Fruit fly (Drosophila melanogaster) whole organism, embryonic: Measurements from ENCODE around the gene CG43760.

Experiments
- Adf1 ChIP-seq: fragments of 200-800 bp; sonication (Bioruptor generic); IDR thresholded peaks from 2 replicates; pipeline ENCODE4 v1.3.6; 2022; ENCODE audit warnings: missing biosample characterization, missing genetic modification characterization
- CG10654 ChIP-seq: fragments of 200-800 bp; sonication (Bioruptor generic); optimal IDR thresholded peaks from 2 replicates; lab custom pipeline; 2016; ENCODE audit warnings: missing biosample characterization, missing genetic modification characterization
- CG11504 ChIP-seq: fragments of 200-800 bp; sonication (Bioruptor generic); optimal IDR thresholded peaks from 3 replicates; lab custom pipeline; 2019; ENCODE audit warnings: missing biosample characterization, mild to moderate bottlenecking, missing genetic modification characterization, moderate library complexity
- CG11696 ChIP-seq: fragments of 200-800 bp; sonication (Bioruptor generic); IDR thresholded peaks from 2 replicates; pipeline ENCODE4 v1.3.6; 2022; ENCODE audit warnings: missing biosample characterization, missing genetic modification characterization
- CG13123 ChIP-seq: fragments of 200-800 bp; sonication (Bioruptor generic); optimal IDR thresholded peaks from 2 replicates; lab custom pipeline; 2016; ENCODE audit warnings: missing biosample characterization, missing genetic modification characterization
- CG13894 ChIP-seq: fragments of 200-800 bp; sonication (Bioruptor generic); optimal IDR thresholded peaks from 3 replicates; lab custom pipeline; 2018; ENCODE audit warnings: missing biosample characterization, mild to moderate bottlenecking, missing genetic modification characterization, moderate library complexity
- CG14965 ChIP-seq: fragments of 200-800 bp; sonication (Bioruptor generic); optimal IDR thresholded peaks from 2 replicates; lab custom pipeline; 2016; ENCODE audit warnings: missing biosample characterization, missing genetic modification characterization, borderline replicate concordance
- CG15073 ChIP-seq: fragments of 200-800 bp; sonication (Bioruptor generic); optimal IDR thresholded peaks from 2 replicates; lab custom pipeline; 2016; ENCODE audit warnings: missing biosample characterization, missing genetic modification characterization
- CG17186 ChIP-seq: fragments of 200-800 bp; sonication (Bioruptor generic); optimal IDR thresholded peaks from 3 replicates; lab custom pipeline; 2017; ENCODE audit warnings: missing biosample characterization, missing genetic modification reagents, missing genetic modification characterization
- CG34376 ChIP-seq: fragments of 200-800 bp; sonication (Bioruptor generic); optimal IDR thresholded peaks from 2 replicates; lab custom pipeline; 2018; ENCODE audit warnings: missing biosample characterization, mild to moderate bottlenecking, missing genetic modification characterization
- CG4730 ChIP-seq: fragments of 200-800 bp; sonication (Bioruptor generic); IDR thresholded peaks from 2 replicates; pipeline ENCODE4 v1.3.6; 2022; ENCODE audit warnings: missing biosample characterization, missing genetic modification characterization
- CG8359 ChIP-seq: fragments of 200-800 bp; sonication (Bioruptor generic); optimal IDR thresholded peaks from 2 replicates; lab custom pipeline; 2017; ENCODE audit warnings: missing biosample characterization, mild to moderate bottlenecking, missing genetic modification characterization, borderline replicate concordance
- CG9609 ChIP-seq: fragments of 200-800 bp; sonication (Bioruptor generic); optimal IDR thresholded peaks from 3 replicates; lab custom pipeline; 2016; ENCODE audit warnings: missing biosample characterization, missing genetic modification characterization
- Dbx ChIP-seq: fragments of 200-800 bp; sonication (Bioruptor generic); IDR thresholded peaks from 3 replicates; pipeline ENCODE4 v1.3.6; 2022; ENCODE audit warnings: missing biosample characterization, missing genetic modification characterization
- Dek ChIP-seq: fragments of 200-800 bp; sonication (Bioruptor generic); optimal IDR thresholded peaks from 3 replicates; lab custom pipeline; 2019; ENCODE audit warnings: missing biosample characterization, mild to moderate bottlenecking, missing genetic modification characterization, moderate library complexity
- Dp ChIP-seq: fragments of 200-800 bp; sonication (Bioruptor generic); optimal IDR thresholded peaks from 2 replicates; lab custom pipeline; 2018; ENCODE audit warnings: missing biosample characterization, mild to moderate bottlenecking, missing genetic modification characterization, moderate library complexity
- Dref ChIP-seq: fragments of 200-800 bp; sonication (Bioruptor generic); IDR thresholded peaks from 2 replicates; pipeline ENCODE4 v1.3.6; 2022; ENCODE audit warnings: missing biosample characterization, missing genetic modification characterization
- E2f1 ChIP-seq: fragments of 200-800 bp; sonication (Bioruptor generic); IDR thresholded peaks from 2 replicates; pipeline ENCODE4 v1.3.6; 2022; ENCODE audit warnings: missing biosample characterization, missing genetic modification characterization
- Ets97D ChIP-seq: fragments of 200-800 bp; sonication (Bioruptor generic); optimal IDR thresholded peaks from 3 replicates; lab custom pipeline; 2016; ENCODE audit warnings: missing biosample characterization, missing genetic modification characterization
- H15 ChIP-seq: fragments of 200-800 bp; sonication (Bioruptor generic); IDR thresholded peaks from 3 replicates; pipeline ENCODE4 v1.3.6; 2022; ENCODE audit warnings: missing biosample characterization, missing genetic modification characterization
- Lpt ChIP-seq: fragments of >200 bp; optimal IDR thresholded peaks from 2 replicates; lab custom pipeline; 2018; ENCODE audit warnings: missing biosample characterization, missing genetic modification characterization
- Mad ChIP-seq: fragments of 200-800 bp; sonication (Bioruptor generic); optimal IDR thresholded peaks from 2 replicates; lab custom pipeline; 2016; ENCODE audit warnings: missing biosample characterization, missing genetic modification characterization
- Nf-YB ChIP-seq: fragments of 200-800 bp; sonication (Bioruptor generic); optimal IDR thresholded peaks from 3 replicates; lab custom pipeline; 2019; ENCODE audit warnings: missing biosample characterization, mild to moderate bottlenecking, missing genetic modification characterization, moderate library complexity
- Taf1 ChIP-seq: fragments of 200-800 bp; sonication (Bioruptor generic); IDR thresholded peaks from 2 replicates; pipeline ENCODE4 v1.3.6; 2022; ENCODE audit warnings: missing biosample characterization, missing genetic modification characterization
- ap ChIP-seq: fragments of 200-800 bp; sonication (Bioruptor generic); IDR thresholded peaks from 2 replicates; pipeline ENCODE4 v1.3.6; 2022; ENCODE audit warnings: missing biosample characterization, missing genetic modification characterization
- ase ChIP-seq: fragments of 200-800 bp; sonication (Bioruptor generic); IDR thresholded peaks from 3 replicates; pipeline ENCODE4 v1.3.6; 2022; ENCODE audit warnings: missing biosample characterization, missing genetic modification characterization
- ci ChIP-seq: fragments of 200-800 bp; sonication (Bioruptor generic); IDR thresholded peaks from 3 replicates; pipeline ENCODE4 v1.3.6; 2022; ENCODE audit warnings: missing biosample characterization, missing genetic modification characterization
- dm ChIP-seq: fragments of 200-800 bp; sonication (Bioruptor generic); optimal IDR thresholded peaks from 3 replicates; lab custom pipeline; 2016; ENCODE audit warnings: missing biosample characterization, missing genetic modification characterization
- ems ChIP-seq: fragments of 200-800 bp; sonication (Bioruptor generic); optimal IDR thresholded peaks from 3 replicates; lab custom pipeline; 2016; ENCODE audit warnings: missing biosample characterization, missing genetic modification characterization
- gfzf ChIP-seq: fragments of 200-800 bp; sonication (Bioruptor generic); optimal IDR thresholded peaks from 2 replicates; lab custom pipeline; 2016; ENCODE audit warnings: missing biosample characterization, mild to moderate bottlenecking, missing genetic modification characterization, moderate library complexity
- hbn ChIP-seq: fragments of 200-800 bp; sonication (Bioruptor generic); IDR thresholded peaks from 2 replicates; pipeline ENCODE4 v1.3.6; 2022; ENCODE audit warnings: missing biosample characterization, missing genetic modification characterization; ENCODE audit not compliant: partially characterized antibody
- ind ChIP-seq: fragments of 200-800 bp; sonication (Bioruptor generic); optimal IDR thresholded peaks from 3 replicates; lab custom pipeline; 2016; ENCODE audit warnings: missing biosample characterization, missing genetic modification characterization
- jumu ChIP-seq: fragments of 200-800 bp; sonication (Bioruptor generic); optimal IDR thresholded peaks from 3 replicates; lab custom pipeline; 2016; ENCODE audit warnings: missing biosample characterization, missing genetic modification characterization
- nom ChIP-seq: fragments of 200-800 bp; sonication (Bioruptor generic); optimal IDR thresholded peaks from 2 replicates; lab custom pipeline; 2017; ENCODE audit warnings: missing biosample characterization, missing genetic modification characterization, mild to moderate bottlenecking, moderate library complexity, missing genetic modification reagents
- oc ChIP-seq: fragments of 200-800 bp; sonication (Bioruptor generic); optimal IDR thresholded peaks from 2 replicates; lab custom pipeline; 2018; ENCODE audit warnings: missing biosample characterization, mild to moderate bottlenecking, missing genetic modification characterization, moderate library complexity
- otp ChIP-seq: fragments of 200-800 bp; sonication (Bioruptor generic); IDR thresholded peaks from 3 replicates; pipeline ENCODE4, ENCODE4 v1.3.6; 2022; ENCODE audit warnings: missing biosample characterization, missing genetic modification characterization
- pnt ChIP-seq: fragments of 200-800 bp; sonication (Bioruptor generic); optimal IDR thresholded peaks from 3 replicates; lab custom pipeline; 2016; ENCODE audit warnings: missing biosample characterization, missing genetic modification characterization
- psq ChIP-seq: fragments of 200-800 bp; sonication (Bioruptor generic); optimal IDR thresholded peaks from 2 replicates; lab custom pipeline; 2017; ENCODE audit warnings: missing biosample characterization, missing genetic modification characterization
- sqz ChIP-seq: fragments of 200-800 bp; sonication (Bioruptor generic); optimal IDR thresholded peaks from 3 replicates; lab custom pipeline; 2018; ENCODE audit warnings: missing biosample characterization, mild to moderate bottlenecking, missing genetic modification characterization
- tna ChIP-seq: fragments of 200-800 bp; sonication (Bioruptor generic); IDR thresholded peaks from 2 replicates; pipeline ENCODE4 v1.3.6; 2022; ENCODE audit warnings: missing biosample characterization, missing genetic modification characterization; ENCODE audit not compliant: partially characterized antibody
- vnd ChIP-seq: fragments of 200-800 bp; sonication (Bioruptor generic); IDR thresholded peaks from 3 replicates; pipeline ENCODE4 v1.3.6; 2022; ENCODE audit warnings: missing biosample characterization, missing genetic modification characterization; ENCODE audit not compliant: partially characterized antibody
- zen ChIP-seq: fragments of 200-800 bp; sonication (Bioruptor generic); optimal IDR thresholded peaks from 3 replicates; lab custom pipeline; 2018; ENCODE audit warnings: missing biosample characterization, mild to moderate bottlenecking, missing genetic modification characterization, moderate library complexity
- zf30C ChIP-seq: fragments of 200-800 bp; sonication (Bioruptor generic); optimal IDR thresholded peaks from 3 replicates; lab custom pipeline; 2018; ENCODE audit warnings: missing biosample characterization, mild to moderate bottlenecking, missing genetic modification characterization

The CG43760 gene

dm6 chr2L:15770978-15771377, 5.7 kb downstream of the CG43760 start, which contains the start of gene Ku80 (continued):
- TF ChIP-seq E2f1 (no peak), CG14965 (GFP tag; lab: Kevin White, UChicago) (no peak), nom (no peak), ind (GFP tag; lab: Kevin White, UChicago) (no peak), CG13123 (GFP tag; lab: Kevin White, UChicago) (no peak), Lpt (GFP tag; lab: Kevin White, UChicago) (no peak), Dek (tag; lab: Kevin White, UChicago) (no peak), Dbx (no peak), CG13894 (tag; lab: Kevin White, UChicago) (no peak), Taf1 (no peak), Dp (peak; percentile 72), tna (GFP tag; lab: Robert Waterston, UW) (no peak; the same call in 1 of the 2 replicates), CG11696 (GFP tag; lab: Robert Waterston, UW) (no peak), otp (no peak), psq (GFP tag; lab: Kevin White, UChicago) (no peak), Dref (GFP tag; lab: Robert Waterston, UW) (peak; percentile 90), ci (GFP tag; lab: Robert Waterston, UW) (no peak), CG34376 (no peak), oc (no peak), zen (no peak), CG15073 (GFP tag; lab: Kevin White, UChicago) (no peak), CG10654 (GFP tag; lab: Kevin White, UChicago) (no peak), gfzf (peak; percentile 74), CG9609 (GFP tag; lab: Kevin White, UChicago) (no peak), Adf1 (GFP tag; lab: Robert Waterston, UW) (no peak), hbn (GFP tag; lab: Robert Waterston, UW) (peak; percentile 64), jumu (no peak), CG17186 (GFP tag; lab: Kevin White, UChicago) (no peak), ap (GFP tag; lab: Robert Waterston, UW) (no peak), CG11504 (tag; lab: Kevin White, UChicago) (no peak), Nf-YB (GFP tag; lab: Kevin White, UChicago) (no peak), vnd (GFP tag; lab: Robert Waterston, UW) (peak; percentile 70; the same call in 2 of the 3 replicates), CG8359 (GFP tag; lab: Kevin White, UChicago) (no peak), CG4730 (GFP tag; lab: Robert Waterston, UW) (no peak), H15 (GFP tag; lab: Robert Waterston, UW) (no peak), pnt (GFP tag; lab: Kevin White, UChicago) (no peak), Ets97D (GFP tag; lab: Kevin White, UChicago) (peak; percentile 27), sqz (no peak), dm (GFP tag; lab: Kevin White, UChicago) (no peak), ase (GFP tag; lab: Robert Waterston, UW) (no peak), Mad (GFP tag; lab: Kevin White, UChicago) (no peak), ems (GFP tag; lab: Kevin White, UChicago) (no peak), zf30C (GFP tag; lab: Kevin White, UChicago) (no peak)
- TF ChIP-seq, all 482 proteins: peak for 51
